Worm (Caenorhabditis elegans) whole organism, young adult: ENCODE measurements around the gene mpz-5.
A peak's percentile ranks its signal among the peaks of the same experiment; 100 is the strongest.

Experiments used
- B0336.3 ChIP-seq: fragments of 200-800 bp; sonication (Bioruptor generic); IDR thresholded peaks from 2 replicates; pipeline ENCODE4 v1.3.6; 2022; ENCODE audit warnings: missing genetic modification characterization, missing compliant biosample characterization
- D2030.7 ChIP-seq: fragments of 200-800 bp; sonication (Bioruptor generic); IDR thresholded peaks from 2 replicates; pipeline ENCODE4 v1.3.6; 2022; ENCODE audit warnings: missing genetic modification reagents, missing genetic modification characterization, missing compliant biosample characterization
- F10E7.11 ChIP-seq: sonication (generic microtip); optimal IDR thresholded peaks from 2 replicates; lab custom pipeline; 2017; ENCODE audit warnings: mild to moderate bottlenecking, missing genetic modification characterization, moderate library complexity, missing compliant biosample characterization
- F22D6.2 ChIP-seq: sonication (generic microtip); optimal IDR thresholded peaks from 2 replicates; lab custom pipeline; 2016; ENCODE audit warnings: mild to moderate bottlenecking, missing genetic modification characterization, missing compliant biosample characterization
- F23B12.7 ChIP-seq: sonication (generic microtip); optimal IDR thresholded peaks from 2 replicates; lab custom pipeline; 2017; ENCODE audit warnings: missing genetic modification characterization, mild to moderate bottlenecking, missing compliant biosample characterization, antibody characterized with exemption, moderate library complexity; ENCODE audit not compliant: insufficient read depth
- F33H1.4 ChIP-seq: fragments of 200-800 bp; sonication (Bioruptor generic); IDR thresholded peaks from 2 replicates; pipeline ENCODE4 v1.3.6; 2022; ENCODE audit warnings: missing genetic modification reagents, missing genetic modification characterization, missing compliant biosample characterization
- F39B2.1 ChIP-seq: fragments of 200-800 bp; sonication (Bioruptor generic); IDR thresholded peaks from 2 replicates; pipeline ENCODE4 v1.3.6; 2022; ENCODE audit warnings: missing genetic modification reagents, missing genetic modification characterization, missing compliant biosample characterization
- F49E8.2 ChIP-seq: sonication (generic microtip); optimal IDR thresholded peaks from 3 replicates; lab custom pipeline; 2017; ENCODE audit warnings: missing genetic modification characterization, mild to moderate bottlenecking, missing compliant biosample characterization, antibody characterized with exemption, moderate library complexity; ENCODE audit not compliant: insufficient read depth
- F57C9.4 ChIP-seq: sonication (generic microtip); optimal IDR thresholded peaks from 2 replicates; lab custom pipeline; 2017; ENCODE audit warnings: mild to moderate bottlenecking, missing genetic modification characterization, missing compliant biosample characterization
- K11D2.4 ChIP-seq: fragments of 200-800 bp; sonication (Bioruptor generic); IDR thresholded peaks from 2 replicates; pipeline ENCODE4 v1.3.6; 2022; ENCODE audit warnings: missing genetic modification reagents, missing genetic modification characterization, missing compliant biosample characterization
- Y56A3A.18 ChIP-seq: fragments of 200-800 bp; sonication (Bioruptor generic); IDR thresholded peaks from 2 replicates; pipeline ENCODE4 v1.3.6; 2022; ENCODE audit warnings: missing genetic modification reagents, missing genetic modification characterization, missing compliant biosample characterization
- Y67H2A.10 ChIP-seq: fragments of 200-800 bp; sonication (Bioruptor generic); conservative IDR thresholded peaks from 2 replicates; pipeline ENCODE4 v1.3.6; 2022; ENCODE audit warnings: missing genetic modification reagents, missing genetic modification characterization, missing compliant biosample characterization
- Y79H2A.3 ChIP-seq: fragments of 200-800 bp; sonication (Bioruptor generic); conservative IDR thresholded peaks from 2 replicates; pipeline ENCODE4 v1.3.6; 2022; ENCODE audit warnings: missing genetic modification reagents, missing genetic modification characterization, missing compliant biosample characterization
- ZK185.1 ChIP-seq: sonication (generic microtip); optimal IDR thresholded peaks from 2 replicates; lab custom pipeline; 2016; ENCODE audit warnings: mild to moderate bottlenecking, missing genetic modification characterization, missing compliant biosample characterization; ENCODE audit not compliant: poor library complexity, severe bottlenecking
- aptf-2 ChIP-seq: fragments of 200-800 bp; sonication (Bioruptor generic); conservative IDR thresholded peaks from 2 replicates; pipeline ENCODE4 v1.3.6; 2022; ENCODE audit warnings: missing genetic modification reagents, missing genetic modification characterization, missing compliant biosample characterization
- attf-3 ChIP-seq: fragments of 200-800 bp; sonication (Bioruptor generic); conservative IDR thresholded peaks from 2 replicates; pipeline ENCODE4 v1.3.6; 2022; ENCODE audit warnings: missing genetic modification reagents, missing genetic modification characterization, missing compliant biosample characterization
- attf-5 ChIP-seq: fragments of 200-800 bp; sonication (Bioruptor generic); optimal IDR thresholded peaks from 2 replicates; lab custom pipeline; 2018; ENCODE audit warnings: mild to moderate bottlenecking, missing genetic modification characterization, missing compliant biosample characterization
- bed-2 ChIP-seq: fragments of 200-800 bp; sonication (Bioruptor generic); IDR thresholded peaks from 2 replicates; pipeline ENCODE4 v1.3.6; 2022; ENCODE audit warnings: missing genetic modification reagents, missing genetic modification characterization, missing compliant biosample characterization
- cebp-1 ChIP-seq, 2 experiments: fragments of 200-800 bp in 1 of 2; sonication (Bioruptor generic) in 1 of 2; sonication (generic microtip) in 1 of 2; IDR thresholded peaks in 1 of 2; optimal IDR thresholded peaks in 1 of 2; 2 replicates each; pipeline versions ENCODE4 v1.3.6 to Lab custom; 2017 to 2022; ENCODE audit warnings: missing compliant biosample characterization in 2 of 2, missing genetic modification characterization in 2 of 2, mild to moderate bottlenecking in 1 of 2, missing genetic modification reagents in 1 of 2, moderate library complexity in 1 of 2
- cebp-2 ChIP-seq: fragments of 200-800 bp; sonication (Bioruptor generic); IDR thresholded peaks from 2 replicates; pipeline ENCODE4 v1.3.6; 2022; ENCODE audit warnings: missing genetic modification characterization, missing compliant biosample characterization
- die-1 ChIP-seq: sonication (generic microtip); optimal IDR thresholded peaks from 2 replicates; lab custom pipeline; 2016; ENCODE audit warnings: missing genotype, mild to moderate bottlenecking, missing genetic modification characterization, missing compliant biosample characterization
- dox-1 ChIP-seq: fragments of 200-800 bp; sonication (Bioruptor generic); IDR thresholded peaks from 2 replicates; pipeline ENCODE4 v1.3.6; 2022; ENCODE audit warnings: missing genetic modification reagents, missing genetic modification characterization, missing compliant biosample characterization
- efl-1 ChIP-seq: fragments of 150-350 bp; optimal IDR thresholded peaks from 2 replicates; lab custom pipeline; 2014; ENCODE audit warnings: missing biosample characterization, missing genetic modification reagents, missing genetic modification characterization
- fkh-3 ChIP-seq: sonication (generic microtip); optimal IDR thresholded peaks from 2 replicates; lab custom pipeline; 2016; ENCODE audit warnings: mild to moderate bottlenecking, missing genetic modification characterization, missing compliant biosample characterization
- hlh-12 ChIP-seq: sonication (generic microtip); optimal IDR thresholded peaks from 2 replicates; lab custom pipeline; 2016; ENCODE audit warnings: missing genetic modification characterization, missing compliant biosample characterization
- hmg-1.2 ChIP-seq: fragments of 200-800 bp; sonication (Bioruptor generic); IDR thresholded peaks from 2 replicates; pipeline ENCODE4 v1.3.6; 2022; ENCODE audit warnings: missing genetic modification reagents, missing genetic modification characterization, missing compliant biosample characterization
- hsf-1 ChIP-seq: fragments of 200-800 bp; sonication (Bioruptor generic); IDR thresholded peaks from 2 replicates; pipeline ENCODE4 v1.3.6; 2022; ENCODE audit warnings: missing genetic modification reagents, missing genetic modification characterization, missing compliant biosample characterization
- lin-35 ChIP-seq, 3 experiments: fragments of 150-350 bp in 2 of 3; sonication (generic microtip) in 1 of 3; optimal IDR thresholded peaks; 2 replicates each; lab custom pipeline; 2014 to 2018; ENCODE audit warnings: missing biosample characterization in 3 of 3, missing genetic modification characterization in 3 of 3, missing genetic modification reagents in 3 of 3
- lir-1 ChIP-seq: fragments of 200-800 bp; sonication (Bioruptor generic); conservative IDR thresholded peaks from 2 replicates; pipeline ENCODE4 v1.3.6; 2022; ENCODE audit warnings: missing genetic modification reagents, missing genetic modification characterization, missing compliant biosample characterization
- lsl-1 ChIP-seq: fragments of 200-800 bp; sonication (Bioruptor generic); optimal IDR thresholded peaks from 2 replicates; lab custom pipeline; 2018; ENCODE audit warnings: mild to moderate bottlenecking, missing genetic modification characterization, moderate library complexity, missing compliant biosample characterization
- lsy-27 ChIP-seq: sonication (generic microtip); optimal IDR thresholded peaks from 2 replicates; lab custom pipeline; 2017; ENCODE audit warnings: missing genetic modification characterization, mild to moderate bottlenecking, missing compliant biosample characterization, antibody characterized with exemption, missing genotype, borderline replicate concordance; ENCODE audit not compliant: insufficient read depth
- madf-10 ChIP-seq: sonication (generic microtip); optimal IDR thresholded peaks from 2 replicates; lab custom pipeline; 2016; ENCODE audit warnings: mild to moderate bottlenecking, missing genetic modification characterization, missing compliant biosample characterization
- madf-3 ChIP-seq: fragments of 200-800 bp; sonication (Bioruptor generic); IDR thresholded peaks from 2 replicates; pipeline ENCODE4 v1.3.6; 2022; ENCODE audit warnings: missing genetic modification reagents, missing genetic modification characterization, missing compliant biosample characterization
- nhr-80 ChIP-seq: sonication (generic microtip); optimal IDR thresholded peaks from 2 replicates; lab custom pipeline; 2016; ENCODE audit warnings: missing genetic modification characterization, missing compliant biosample characterization
- rcor-1 ChIP-seq: fragments of 200-800 bp; sonication (Bioruptor generic); IDR thresholded peaks from 2 replicates; pipeline ENCODE4 v1.3.6; 2022; ENCODE audit warnings: missing genetic modification reagents, missing genetic modification characterization, missing compliant biosample characterization
- rec-8 ChIP-seq, 2 experiments: sonication (generic microtip); optimal IDR thresholded peaks; 2 replicates each; lab custom pipeline; 2016; ENCODE audit warnings: mild to moderate bottlenecking in 2 of 2, missing genetic modification characterization in 2 of 2, missing genetic modification reagents in 2 of 2, missing genotype in 2 of 2, missing biosample characterization in 1 of 2, missing compliant biosample characterization in 1 of 2, moderate library complexity in 1 of 2
- snpc-4 ChIP-seq, 5 experiments: fragments of 150-350 bp in 1 of 5; sonication (generic microtip) in 4 of 5; optimal IDR thresholded peaks; 2 replicates each; lab custom pipeline; 2014 to 2018; ENCODE audit warnings: missing genetic modification characterization in 5 of 5, missing biosample characterization in 3 of 5, antibody characterized with exemption in 2 of 5, mild to moderate bottlenecking in 2 of 5, missing compliant biosample characterization in 2 of 5, missing genotype in 2 of 5, moderate library complexity in 2 of 5, missing genetic modification reagents in 1 of 5
- tlf-1 ChIP-seq: fragments of 200-800 bp; sonication (Bioruptor generic); optimal IDR thresholded peaks from 2 replicates; lab custom pipeline; 2018; ENCODE audit warnings: mild to moderate bottlenecking, missing genetic modification characterization, missing compliant biosample characterization
- unc-130 ChIP-seq: sonication (generic microtip); optimal IDR thresholded peaks from 2 replicates; lab custom pipeline; 2016; ENCODE audit warnings: missing genetic modification reagents, missing genetic modification characterization, missing compliant biosample characterization
- xnd-1 ChIP-seq: sonication (generic microtip); optimal IDR thresholded peaks from 2 replicates; lab custom pipeline; 2016; ENCODE audit warnings: missing genotype, missing genetic modification reagents, missing genetic modification characterization, missing compliant biosample characterization
- zfh-2 ChIP-seq: fragments of 200-800 bp; sonication (Bioruptor generic); conservative IDR thresholded peaks from 2 replicates; pipeline ENCODE4 v1.3.6; 2022; ENCODE audit warnings: missing genetic modification reagents, missing genetic modification characterization, missing compliant biosample characterization
- zim-3 ChIP-seq: sonication (generic microtip); optimal IDR thresholded peaks from 2 replicates; lab custom pipeline; 2017; ENCODE audit warnings: mild to moderate bottlenecking, missing genetic modification characterization, moderate library complexity, missing compliant biosample characterization
- ztf-18 ChIP-seq: sonication (generic microtip); optimal IDR thresholded peaks from 2 replicates; lab custom pipeline; 2016; ENCODE audit warnings: missing genotype, mild to moderate bottlenecking, missing genetic modification characterization, missing compliant biosample characterization
- ztf-26 ChIP-seq: sonication (generic microtip); optimal IDR thresholded peaks from 2 replicates; lab custom pipeline; 2017; ENCODE audit warnings: missing genetic modification characterization, missing compliant biosample characterization

mpz-5 gene

DNA sequence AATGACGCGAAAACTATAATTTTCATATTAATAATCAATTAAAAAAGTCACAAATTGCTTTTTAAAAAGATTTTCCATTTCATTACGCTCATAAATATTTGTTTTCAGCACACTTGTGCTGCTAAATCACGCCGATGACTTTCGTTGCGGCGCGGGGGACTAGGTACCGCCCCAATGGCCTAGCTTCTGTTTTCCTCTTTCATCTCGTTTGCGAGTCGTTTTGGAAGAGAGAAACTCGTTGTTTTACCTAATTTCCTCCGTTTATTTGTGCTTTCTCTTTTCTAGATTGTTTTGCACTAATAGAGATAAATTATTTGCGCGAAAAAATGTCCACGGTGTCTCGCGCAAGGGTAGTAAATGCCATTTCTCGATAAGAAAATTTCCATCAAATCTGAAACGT lies 7.4 kb upstream of the mpz-5 start:
- no peak for TF ChIP-seq cebp-1 (GFP tag; IDR thresholded peaks at IDR 0.05; lab: Robert Waterston, UW)
- TF ChIP-seq cebp-1 (tag; optimal IDR thresholded peaks at IDR 0.05; lab: Kevin White, UChicago), result peak; percentile 3
- 0 out of 2 replicates have a peak, but pooled peaks have one; percentile 0 for TF ChIP-seq Y67H2A.10 (GFP tag; lab: Robert Waterston, UW)
- TF ChIP-seq ZK185.1 (tag; lab: Kevin White, UChicago), result no peak
- TF ChIP-seq K11D2.4 (GFP tag; lab: Robert Waterston, UW), result no peak
- peak; percentile 59 for TF ChIP-seq ztf-18 (tag; lab: Kevin White, UChicago)
- peak; percentile 5 for TF ChIP-seq snpc-4 (GFP tag; optimal IDR thresholded peaks at IDR 0.05; lab: Kevin White, UChicago)
- TF ChIP-seq snpc-4 (tag; optimal IDR thresholded peaks at IDR 0.05; lab: Kevin White, UChicago), result no peak
- no peak for TF ChIP-seq lsy-27

DNA sequence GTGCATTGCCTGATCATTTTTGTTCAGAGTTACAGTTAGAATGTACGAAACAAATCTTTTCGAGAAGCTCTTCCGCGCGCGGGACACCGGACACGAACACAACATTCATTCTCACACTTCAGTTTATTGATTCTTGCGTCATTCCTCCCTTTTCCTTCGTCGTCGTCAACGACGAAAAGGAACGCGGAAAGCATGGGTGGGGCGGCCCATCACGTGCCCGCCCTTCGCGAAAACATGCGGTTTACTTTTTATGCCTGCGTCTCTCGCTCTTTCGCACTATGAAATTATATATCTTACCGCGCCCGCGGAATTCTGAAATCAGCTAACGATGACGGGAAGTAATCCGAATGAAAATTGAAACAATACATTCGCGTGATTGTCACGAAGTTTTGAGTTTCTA lies 7.0 kb upstream of the mpz-5 start:
- peak; percentile 35; the same call in 1 of the 2 replicates for TF ChIP-seq lir-1 (GFP tag; lab: Robert Waterston, UW)
- TF ChIP-seq F57C9.4, result no peak
- no peak for TF ChIP-seq cebp-2
- peak; percentile 1 for TF ChIP-seq nhr-80 (tag; lab: Kevin White, UChicago)
- TF ChIP-seq efl-1 (GFP tag; lab: Kevin White, UChicago), result peak; percentile 70
- TF ChIP-seq F22D6.2, result no peak
- no peak for TF ChIP-seq hlh-12 (tag; lab: Kevin White, UChicago)
- TF ChIP-seq fkh-3 (tag; lab: Kevin White, UChicago), result no peak
- peak; percentile 72 for TF ChIP-seq hmg-1.2 (GFP tag; lab: Robert Waterston, UW)
- peak; percentile 15; the same call in 1 of the 2 replicates for TF ChIP-seq F33H1.4 (GFP tag; lab: Robert Waterston, UW)
- TF ChIP-seq Y56A3A.18 (GFP tag; lab: Robert Waterston, UW), result peak; percentile 82; the same call in 1 of the 2 replicates
- peak; percentile 70 for TF ChIP-seq attf-5 (GFP tag; lab: Kevin White, UChicago)
- TF ChIP-seq ztf-26 (tag; lab: Kevin White, UChicago), result peak; percentile 27
- no peak for TF ChIP-seq snpc-4 (GFP tag; optimal IDR thresholded peaks at IDR 0.05; lab: Kevin White, UChicago)
- peak in 1 of 4 experiments; percentile 20 for TF ChIP-seq snpc-4 (tag; optimal IDR thresholded peaks at IDR 0.05; lab: Kevin White, UChicago)
- TF ChIP-seq zim-3 (tag; lab: Kevin White, UChicago), result no peak
- peak; percentile 67 for TF ChIP-seq xnd-1 (tag; lab: Kevin White, UChicago)
- TF ChIP-seq Y79H2A.3, result no peak
- TF ChIP-seq F10E7.11 (tag; lab: Kevin White, UChicago), result no peak
- no peak for TF ChIP-seq bed-2 (GFP tag; lab: Robert Waterston, UW)
- TF ChIP-seq F39B2.1 (GFP tag; lab: Robert Waterston, UW), result no peak
- TF ChIP-seq ztf-18 (tag; lab: Kevin White, UChicago), result no peak
- no peak for TF ChIP-seq madf-10 (tag; lab: Kevin White, UChicago)
- no peak for TF ChIP-seq attf-3 (GFP tag; lab: Robert Waterston, UW)
- no peak for TF ChIP-seq die-1 (tag; lab: Kevin White, UChicago)
- TF ChIP-seq F23B12.7 (tag; lab: Kevin White, UChicago), result peak; percentile 0
- TF ChIP-seq lsl-1 (GFP tag; lab: Kevin White, UChicago), result no peak
- TF ChIP-seq tlf-1 (GFP tag; lab: Kevin White, UChicago), result peak; percentile 45
- TF ChIP-seq rcor-1 (GFP tag; lab: Robert Waterston, UW), result peak; percentile 33; the same call in 1 of the 2 replicates
- peak; percentile 66 for TF ChIP-seq hsf-1 (GFP tag; lab: Robert Waterston, UW)
- no peak for TF ChIP-seq aptf-2 (GFP tag; lab: Robert Waterston, UW)
- peak; percentile 67; the same call in 1 of the 2 replicates for TF ChIP-seq zfh-2 (GFP tag; lab: Robert Waterston, UW)
- no peak for TF ChIP-seq ZK185.1 (tag; lab: Kevin White, UChicago)
- no peak for TF ChIP-seq lin-35 (GFP tag; optimal IDR thresholded peaks at IDR 0.05; lab: Kevin White, UChicago)
- TF ChIP-seq unc-130 (GFP tag; lab: Kevin White, UChicago), result no peak
- no peak for TF ChIP-seq madf-3 (GFP tag; lab: Robert Waterston, UW)
- TF ChIP-seq B0336.3 (GFP tag; lab: Robert Waterston, UW), result 0 out of 2 replicates have a peak, but pooled peaks have one; percentile 44
- TF ChIP-seq D2030.7, result no peak
- TF ChIP-seq F49E8.2, result no peak
- no peak for TF ChIP-seq rec-8 (tag; optimal IDR thresholded peaks at IDR 0.05; lab: Kevin White, UChicago)
- peak; percentile 45 for TF ChIP-seq dox-1 (GFP tag; lab: Robert Waterston, UW)
